Worm (Caenorhabditis elegans) whole organism, mixed stage, embryonic: ENCODE results near the gene ZK1307.1.

ENCODE experiments used
- blmp-1 ChIP-seq: fragments of 150-350 bp; optimal IDR thresholded peaks from 2 replicates; lab custom pipeline; 2014; ENCODE audit warnings: missing biosample characterization, missing genetic modification characterization
- mep-1 ChIP-seq: fragments of 150-350 bp; optimal IDR thresholded peaks from 2 replicates; lab custom pipeline; 2017; ENCODE audit warnings: missing biosample characterization, missing genetic modification reagents, missing genetic modification characterization, inconsistent platforms
- mls-2 ChIP-seq: sonication (generic microtip); optimal IDR thresholded peaks from 2 replicates; lab custom pipeline; 2016; ENCODE audit warnings: mild to moderate bottlenecking, missing genetic modification characterization, moderate library complexity, missing compliant biosample characterization
- nhr-76 ChIP-seq: sonication (generic microtip); optimal IDR thresholded peaks from 2 replicates; lab custom pipeline; 2017; ENCODE audit warnings: missing biosample characterization, missing genetic modification characterization
- pha-4 ChIP-seq: fragments of 150-350 bp; optimal IDR thresholded peaks from 2 replicates; lab custom pipeline; 2018; ENCODE audit warnings: missing biosample characterization, missing genetic modification reagents, missing genetic modification characterization

ce11 chrII:9677470-9677869, 22.1 kb upstream of the ZK1307.1 start:
- no peak for TF ChIP-seq blmp-1
- no peak for TF ChIP-seq nhr-76
- TF ChIP-seq pha-4 (tag; lab: Kevin White, UChicago), result no peak
- no peak for TF ChIP-seq mls-2 (tag; lab: Kevin White, UChicago)
- no peak for TF ChIP-seq mep-1 (tag; lab: Kevin White, UChicago)
